Worm (Caenorhabditis elegans) whole organism, L4/young adult: ENCODE results near the gene Y48A5A.1.

Experiments
- dao-5 ChIP-seq: sonication (generic microtip); optimal IDR thresholded peaks from 2 replicates; lab custom pipeline; 2016; ENCODE audit warnings: missing genotype, missing genetic modification characterization, moderate library complexity, missing compliant biosample characterization
- him-1 ChIP-seq: sonication (generic microtip); optimal IDR thresholded peaks from 2 replicates; lab custom pipeline; 2016; ENCODE audit warnings: missing genotype, missing genetic modification reagents, missing genetic modification characterization, missing compliant biosample characterization

- no peak for TF ChIP-seq him-1
- TF ChIP-seq dao-5 = no peak
These were observed 8.9 kb upstream of the Y48A5A.1 start, which contains the start of gene F52C12.6 for ce11 chrIV:1956411-1956810.
